Worm (Caenorhabditis elegans) whole organism, late embryonic: ENCODE results near the gene srh-5.

ENCODE experiments used
- C08G9.2 ChIP-seq: sonication (generic microtip); optimal IDR thresholded peaks from 2 replicates; lab custom pipeline; 2016; ENCODE audit warnings: mild to moderate bottlenecking, missing genetic modification characterization, moderate library complexity, missing compliant biosample characterization
- T23F11.4 ChIP-seq: fragments of 200-800 bp; sonication (Bioruptor generic); optimal IDR thresholded peaks from 2 replicates; lab custom pipeline; 2018; ENCODE audit warnings: mild to moderate bottlenecking, missing genetic modification characterization, missing compliant biosample characterization
- ceh-18 ChIP-seq: sonication (generic microtip); optimal IDR thresholded peaks from 2 replicates; lab custom pipeline; 2016; ENCODE audit warnings: missing genetic modification characterization, missing compliant biosample characterization
- pha-4 ChIP-seq: fragments of 150-350 bp; optimal IDR thresholded peaks from 2 replicates; lab custom pipeline; 2018; ENCODE audit warnings: missing biosample characterization, missing genetic modification reagents, missing genetic modification characterization
- pqm-1 ChIP-seq: sonication (generic microtip); optimal IDR thresholded peaks from 2 replicates; lab custom pipeline; 2016; ENCODE audit warnings: missing genetic modification characterization, missing compliant biosample characterization
- ttx-3 ChIP-seq: sonication (generic microtip); optimal IDR thresholded peaks from 2 replicates; lab custom pipeline; 2016; ENCODE audit warnings: missing genetic modification reagents, missing genetic modification characterization, missing compliant biosample characterization
- unc-86 ChIP-seq: sonication (generic microtip); optimal IDR thresholded peaks from 2 replicates; lab custom pipeline; 2016; ENCODE audit warnings: missing genetic modification characterization, missing compliant biosample characterization

DNA sequence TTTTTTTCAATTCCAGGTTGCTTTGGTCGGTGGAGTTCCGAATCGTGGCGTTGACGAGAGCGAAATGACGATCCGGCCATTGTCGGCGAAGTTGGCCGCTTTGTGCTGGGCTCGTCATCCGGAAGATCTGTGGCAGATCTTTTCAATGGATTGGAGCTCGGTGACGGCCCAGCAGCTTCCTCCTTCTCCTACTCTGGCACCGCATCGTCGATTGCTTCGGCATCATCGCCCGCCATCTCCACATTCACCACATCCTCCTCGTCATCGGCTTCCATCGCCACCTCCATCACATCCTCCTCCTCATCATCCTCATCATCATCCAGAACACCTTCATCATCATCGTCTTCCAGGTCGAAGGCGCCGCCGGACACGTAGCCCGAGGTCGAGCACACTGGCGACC lies 13.0 kb downstream of the srh-5 start:
- no peak for TF ChIP-seq ceh-18 (tag; lab: Kevin White, UChicago)
- TF ChIP-seq ttx-3 (tag; lab: Kevin White, UChicago) = no peak
- TF ChIP-seq C08G9.2 (tag; lab: Kevin White, UChicago) = no peak
- TF ChIP-seq pha-4 = no peak
- no peak for TF ChIP-seq pqm-1 (tag; lab: Kevin White, UChicago)
- no peak for TF ChIP-seq T23F11.4
- TF ChIP-seq unc-86 = no peak
